Worm (Caenorhabditis elegans): ENCODE measurements around the gene F36G3.2.

- TF ChIP-seq dao-5 (tag; optimal IDR thresholded peaks at IDR 0.05) (no peak), him-1 (tag; optimal IDR thresholded peaks at IDR 0.05) (no peak), W03F9.2 (tag; optimal IDR thresholded peaks at IDR 0.05) (no peak)
Measured at ce11 chrX:9774323-9774722, 19.8 kb downstream of the F36G3.2 start, which contains the start of gene T09B9.4.

Measured in whole organism, L4/young adult.